Worm (Caenorhabditis elegans): ENCODE data around the gene F37C4.8.
"Not testable (repeated sequence)": the region's sequence is repeated elsewhere in the genome, so short reads cannot be mapped to it uniquely, and the experiment has no call there.

Gene F37C4.8

ce11 chrIV:3881119-3881518 is at the start of gene F37C4.8, which contains the start of gene oac-23:
TSS of gene F37C4.8 (minus strand) at chrIV:3881219.
TSS of gene oac-23 (plus strand) at chrIV:3881441.
- TF ChIP-seq him-1 (tag; optimal IDR thresholded peaks at IDR 0.05), result no peak
- no peak for TF ChIP-seq dao-5 (tag; optimal IDR thresholded peaks at IDR 0.05)
- no peak for TF ChIP-seq W03F9.2 (tag; optimal IDR thresholded peaks at IDR 0.05)

ce11 chrIV:3926117-3926516 is 45.1 kb upstream of the F37C4.8 start, which contains the start of gene clec-68:
TSS of gene clec-68 (plus strand) at chrIV:3926417.
- TF ChIP-seq W03F9.2 (tag; optimal IDR thresholded peaks at IDR 0.05) (no peak), him-1 (tag; optimal IDR thresholded peaks at IDR 0.05) (no peak), dao-5 (tag; optimal IDR thresholded peaks at IDR 0.05) (no peak)

ce11 chrIV:3921898-3922297 is 40.9 kb upstream of the F37C4.8 start, which contains the start of gene clec-67:
TSS of gene clec-67 (plus strand) at chrIV:3922165.
- no peak for TF ChIP-seq dao-5 (tag; optimal IDR thresholded peaks at IDR 0.05)
- TF ChIP-seq W03F9.2 (tag; optimal IDR thresholded peaks at IDR 0.05), result no peak

ce11 chrIV:3919506-3919905 is 38.5 kb upstream of the F37C4.8 start, which contains the start of gene srz-19:
TSS of gene srz-19 (plus strand) at chrIV:3919806.
- TF ChIP-seq W03F9.2 (tag; optimal IDR thresholded peaks at IDR 0.05), result no peak
- TF ChIP-seq dao-5 (tag; optimal IDR thresholded peaks at IDR 0.05), result no peak
- no peak for TF ChIP-seq him-1 (tag; optimal IDR thresholded peaks at IDR 0.05)

- TF ChIP-seq W03F9.2 (tag; optimal IDR thresholded peaks at IDR 0.05) (no peak), him-1 (tag; optimal IDR thresholded peaks at IDR 0.05) (no peak), dao-5 (tag; optimal IDR thresholded peaks at IDR 0.05) (no peak)
These were observed 37.1 kb upstream of the F37C4.8 start, which contains the start of gene F56D6.23 for ce11 chrIV:3918160-3918559. TSS of gene F56D6.23 (plus strand) at chrIV:3918460.

ce11 chrIV:3917405-3917804 is 36.4 kb upstream of the F37C4.8 start, which contains the start of gene F56D6.14:
TSS of gene F56D6.14 (plus strand) at chrIV:3917705.
- TF ChIP-seq dao-5 (tag; optimal IDR thresholded peaks at IDR 0.05) (no peak), W03F9.2 (tag; optimal IDR thresholded peaks at IDR 0.05) (no peak), him-1 (tag; optimal IDR thresholded peaks at IDR 0.05) (no peak)

- no peak for TF ChIP-seq dao-5 (tag; optimal IDR thresholded peaks at IDR 0.05)
- no peak for TF ChIP-seq W03F9.2 (tag; optimal IDR thresholded peaks at IDR 0.05)
- TF ChIP-seq him-1 (tag; optimal IDR thresholded peaks at IDR 0.05), result no peak
These were observed 34.3 kb upstream of the F37C4.8 start, which contains the start of gene srz-20 for ce11 chrIV:3915296-3915695. TSS of gene srz-20 (plus strand) at chrIV:3915596.

- TF ChIP-seq dao-5 (tag; optimal IDR thresholded peaks at IDR 0.05), result no peak
- no peak for TF ChIP-seq W03F9.2 (tag; optimal IDR thresholded peaks at IDR 0.05)
- no peak for TF ChIP-seq him-1 (tag; optimal IDR thresholded peaks at IDR 0.05)
These were observed 33.4 kb upstream of the F37C4.8 start, which contains the start of gene F56D6.19 for ce11 chrIV:3914462-3914861. TSS of gene F56D6.19 (plus strand) at chrIV:3914762.

ce11 chrIV:3912598-3912997 is 31.6 kb upstream of the F37C4.8 start, which contains the start of gene F56D6.20:
TSS of gene F56D6.20 (plus strand) at chrIV:3912898.
- TF ChIP-seq W03F9.2 (tag; optimal IDR thresholded peaks at IDR 0.05) (no peak), him-1 (tag; optimal IDR thresholded peaks at IDR 0.05) (no peak)

- not testable (repeated sequence) for TF ChIP-seq him-1, dao-5, W03F9.2 (tag; optimal IDR thresholded peaks at IDR 0.05)
These were observed 30.8 kb upstream of the F37C4.8 start, which contains the start of gene F56D6.18 for ce11 chrIV:3911848-3912247. TSS of gene F56D6.18 (minus strand) at chrIV:3911948.

ce11 chrIV:3909114-3909513 is 28.1 kb upstream of the F37C4.8 start, which contains the start of gene F56D6.13:
TSS of gene F56D6.13 (plus strand) at chrIV:3909414.
- TF ChIP-seq him-1 (tag; optimal IDR thresholded peaks at IDR 0.05) (no peak), dao-5 (tag; optimal IDR thresholded peaks at IDR 0.05) (no peak), W03F9.2 (tag; optimal IDR thresholded peaks at IDR 0.05) (no peak)

- TF ChIP-seq W03F9.2 (tag; optimal IDR thresholded peaks at IDR 0.05), result no peak
- TF ChIP-seq dao-5 (tag; optimal IDR thresholded peaks at IDR 0.05), result no peak
- TF ChIP-seq him-1 (tag; optimal IDR thresholded peaks at IDR 0.05), result no peak
These were observed 26.6 kb upstream of the F37C4.8 start, which contains the start of the genes F56D6.22 and F56D6.12 for ce11 chrIV:3907506-3908188. TSS of gene F56D6.22 (minus strand) at chrIV:3907606. TSS of gene F56D6.12 (plus strand) at chrIV:3908138.

- TF ChIP-seq dao-5 (tag; optimal IDR thresholded peaks at IDR 0.05), result no peak
- TF ChIP-seq him-1 (tag; optimal IDR thresholded peaks at IDR 0.05), result no peak
- no peak for TF ChIP-seq W03F9.2 (tag; optimal IDR thresholded peaks at IDR 0.05)
These were observed 25.4 kb upstream of the F37C4.8 start, which contains the start of gene F56D6.11 for ce11 chrIV:3906393-3906792. TSS of gene F56D6.11 (minus strand) at chrIV:3906493.

ce11 chrIV:3904620-3905019 is 23.6 kb upstream of the F37C4.8 start, which contains the start of gene F56D6.21:
TSS of gene F56D6.21 (plus strand) at chrIV:3904920.
- TF ChIP-seq W03F9.2 (tag; optimal IDR thresholded peaks at IDR 0.05) (no peak), him-1 (tag; optimal IDR thresholded peaks at IDR 0.05) (no peak), dao-5 (tag; optimal IDR thresholded peaks at IDR 0.05) (no peak)
